Worm (Caenorhabditis elegans): ENCODE measurements around the gene cacn-1.

- no peak for TF ChIP-seq tab-1 (GFP tag; IDR thresholded peaks at IDR 0.05)
- TF ChIP-seq T22C8.4 (GFP tag; IDR thresholded peaks at IDR 0.05): no peak
- TF ChIP-seq med-1 (GFP tag; optimal IDR thresholded peaks at IDR 0.05; ENCODE audit: insufficient read depth): no peak
- no peak for TF ChIP-seq flt-1 (GFP tag; IDR thresholded peaks at IDR 0.05)
- TF ChIP-seq klf-2 (GFP tag; conservative IDR thresholded peaks at IDR 0.05): no peak
- TF ChIP-seq cog-1 (tag; optimal IDR thresholded peaks at IDR 0.05): no peak
- no peak for TF ChIP-seq ref-1 (GFP tag; conservative IDR thresholded peaks at IDR 0.05)
- no peak for TF ChIP-seq ztf-23 (GFP tag; IDR thresholded peaks at IDR 0.05)
- TF ChIP-seq ztf-29 (GFP tag; IDR thresholded peaks at IDR 0.05): no peak
Observed at ce11 chrII:14097518-14097917, 44.4 kb downstream of the cacn-1 start, which contains the start of gene Y39G8C.2.

Data from whole organism, midembryonic.